Fruit fly (Drosophila melanogaster) whole organism, embryonic: ENCODE measurements around the gene Hsp83.

Experiments used
- Antp ChIP-seq: fragments of 200-800 bp; sonication (Bioruptor generic); optimal IDR thresholded peaks from 3 replicates; lab custom pipeline; 2016; ENCODE audit warnings: missing biosample characterization, missing genetic modification characterization
- Atf-2 ChIP-seq: fragments of 200-800 bp; sonication (Bioruptor generic); optimal IDR thresholded peaks from 2 replicates; lab custom pipeline; 2016; ENCODE audit warnings: missing biosample characterization, missing genetic modification characterization
- Bdp1 ChIP-seq: fragments of 200-800 bp; sonication (Bioruptor generic); optimal IDR thresholded peaks from 3 replicates; lab custom pipeline; 2016; ENCODE audit warnings: missing biosample characterization, missing genetic modification characterization
- Blimp-1 ChIP-seq: fragments of 200-800 bp; sonication (Bioruptor generic); optimal IDR thresholded peaks from 3 replicates; lab custom pipeline; 2018; ENCODE audit warnings: missing biosample characterization, missing genetic modification characterization, mild to moderate bottlenecking, moderate library complexity, missing genetic modification reagents
- CG10565 ChIP-seq: fragments of 200-800 bp; sonication (Bioruptor generic); optimal IDR thresholded peaks from 3 replicates; lab custom pipeline; 2016; ENCODE audit warnings: missing biosample characterization, mild to moderate bottlenecking, missing genetic modification characterization
- CG11085 ChIP-seq: fragments of 200-800 bp; sonication (Bioruptor generic); IDR thresholded peaks from 2 replicates; pipeline ENCODE4 v1.3.6; 2022; ENCODE audit warnings: missing biosample characterization, missing genetic modification characterization
- CG12219 ChIP-seq: fragments of 200-800 bp; sonication (Bioruptor generic); optimal IDR thresholded peaks from 3 replicates; lab custom pipeline; 2018; ENCODE audit warnings: missing biosample characterization, mild to moderate bottlenecking, missing genetic modification characterization
- CG13296 ChIP-seq: fragments of 200-800 bp; sonication (Bioruptor generic); optimal IDR thresholded peaks from 3 replicates; lab custom pipeline; 2018; ENCODE audit warnings: missing biosample characterization, mild to moderate bottlenecking, missing genetic modification characterization
- CG14050 ChIP-seq: fragments of 200-800 bp; sonication (Bioruptor generic); IDR thresholded peaks from 3 replicates; pipeline ENCODE4 v1.3.6; 2022; ENCODE audit warnings: missing biosample characterization, missing genetic modification characterization
- CG17568 ChIP-seq: fragments of 200-800 bp; sonication (Bioruptor generic); optimal IDR thresholded peaks from 2 replicates; lab custom pipeline; 2018; ENCODE audit warnings: missing biosample characterization, mild to moderate bottlenecking, missing genetic modification characterization, moderate library complexity
- CG17612 ChIP-seq: fragments of 200-800 bp; sonication (Bioruptor generic); IDR thresholded peaks from 2 replicates; pipeline ENCODE4 v1.3.6; 2022; ENCODE audit warnings: missing biosample characterization, missing genetic modification characterization
- CG1792 ChIP-seq: fragments of 200-800 bp; sonication (Bioruptor generic); optimal IDR thresholded peaks from 2 replicates; lab custom pipeline; 2016; ENCODE audit warnings: missing biosample characterization, missing genetic modification characterization
- CG18476 ChIP-seq: fragments of 200-800 bp; sonication (Bioruptor generic); optimal IDR thresholded peaks from 2 replicates; lab custom pipeline; 2016; ENCODE audit warnings: missing biosample characterization, mild to moderate bottlenecking, missing genetic modification characterization
- CG2120 ChIP-seq: fragments of 200-800 bp; sonication (Bioruptor generic); optimal IDR thresholded peaks from 3 replicates; lab custom pipeline; 2016; ENCODE audit warnings: missing biosample characterization, missing genetic modification characterization
- CG31224 ChIP-seq: fragments of 200-800 bp; sonication (Bioruptor generic); IDR thresholded peaks from 2 replicates; pipeline ENCODE4 v1.3.6; 2022; ENCODE audit warnings: missing biosample characterization, missing genetic modification characterization
- CG32767 ChIP-seq: fragments of 200-800 bp; sonication (Bioruptor generic); IDR thresholded peaks from 2 replicates; pipeline ENCODE4 v1.3.6; 2022; ENCODE audit warnings: missing biosample characterization, missing genetic modification characterization
- CG4730 ChIP-seq: fragments of 200-800 bp; sonication (Bioruptor generic); IDR thresholded peaks from 2 replicates; pipeline ENCODE4 v1.3.6; 2022; ENCODE audit warnings: missing biosample characterization, missing genetic modification characterization
- CG6765 ChIP-seq: fragments of 200-800 bp; sonication (Bioruptor generic); optimal IDR thresholded peaks from 3 replicates; lab custom pipeline; 2017; ENCODE audit warnings: missing biosample characterization, mild to moderate bottlenecking, missing genetic modification characterization
- CG6791 ChIP-seq: fragments of 200-800 bp; sonication (Bioruptor generic); IDR thresholded peaks from 3 replicates; pipeline ENCODE4 v1.3.6; 2022; ENCODE audit warnings: missing biosample characterization, missing genetic modification characterization; ENCODE audit not compliant: partially characterized antibody
- CG6854 ChIP-seq: fragments of 200-800 bp; sonication (Bioruptor generic); optimal IDR thresholded peaks from 3 replicates; lab custom pipeline; 2017; ENCODE audit warnings: missing biosample characterization, mild to moderate bottlenecking, missing genetic modification characterization
- CG9876 ChIP-seq: fragments of 200-800 bp; sonication (Bioruptor generic); optimal IDR thresholded peaks from 2 replicates; lab custom pipeline; 2016; ENCODE audit warnings: missing biosample characterization, missing genetic modification characterization
- D ChIP-seq, 2 experiments: fragments of 200-800 bp in 1 of 2; fragments of >200 bp in 1 of 2; sonication (Bioruptor generic) in 1 of 2; optimal IDR thresholded peaks; 2 replicates in 1 of 2; 3 replicates in 1 of 2; lab custom pipeline; 2017; ENCODE audit warnings: mild to moderate bottlenecking in 1 of 2, missing biosample characterization in 1 of 2, missing genetic modification characterization in 1 of 2, missing genetic modification reagents in 1 of 2
- D19B ChIP-seq: fragments of 200-800 bp; sonication (Bioruptor generic); optimal IDR thresholded peaks from 2 replicates; lab custom pipeline; 2017; ENCODE audit warnings: missing biosample characterization, mild to moderate bottlenecking, missing genetic modification characterization
- Dek ChIP-seq: fragments of 200-800 bp; sonication (Bioruptor generic); optimal IDR thresholded peaks from 3 replicates; lab custom pipeline; 2019; ENCODE audit warnings: missing biosample characterization, mild to moderate bottlenecking, missing genetic modification characterization, moderate library complexity
- Gsc ChIP-seq: fragments of 200-800 bp; sonication (Bioruptor generic); IDR thresholded peaks from 2 replicates; pipeline ENCODE4 v1.3.6; 2022; ENCODE audit warnings: missing biosample characterization, missing genetic modification characterization
- HLHmδ ChIP-seq: fragments of 200-800 bp; sonication (Bioruptor generic); optimal IDR thresholded peaks from 2 replicates; lab custom pipeline; 2018; ENCODE audit warnings: missing biosample characterization, mild to moderate bottlenecking, missing genetic modification characterization, moderate library complexity
- Hsf ChIP-seq: fragments of 200-800 bp; sonication (Bioruptor generic); optimal IDR thresholded peaks from 3 replicates; lab custom pipeline; 2016; ENCODE audit warnings: missing biosample characterization, missing genetic modification characterization
- Kr ChIP-seq: fragments of 200-800 bp; sonication (Bioruptor generic); optimal IDR thresholded peaks from 2 replicates; lab custom pipeline; 2017; ENCODE audit warnings: missing biosample characterization, mild to moderate bottlenecking, missing genetic modification characterization
- Lim3 ChIP-seq: fragments of 200-800 bp; sonication (Bioruptor generic); IDR thresholded peaks from 2 replicates; pipeline ENCODE4 v1.3.6; 2022; ENCODE audit warnings: missing biosample characterization, missing genetic modification characterization
- Optix ChIP-seq: fragments of 200-800 bp; sonication (Bioruptor generic); IDR thresholded peaks from 3 replicates; pipeline ENCODE4 v1.3.6; 2022; ENCODE audit warnings: missing biosample characterization, missing genetic modification characterization
- Xbp1 ChIP-seq: fragments of 200-800 bp; sonication (Bioruptor generic); optimal IDR thresholded peaks from 3 replicates; lab custom pipeline; 2016; ENCODE audit warnings: missing biosample characterization, mild to moderate bottlenecking, missing genetic modification characterization
- Xrp1 ChIP-seq: fragments of 200-800 bp; sonication (Bioruptor generic); IDR thresholded peaks from 2 replicates; pipeline ENCODE4 v1.3.6; 2022; ENCODE audit warnings: missing biosample characterization, missing genetic modification characterization
- ash1 ChIP-seq: fragments of 200-800 bp; sonication (Bioruptor generic); optimal IDR thresholded peaks from 2 replicates; lab custom pipeline; 2018; ENCODE audit warnings: missing biosample characterization, mild to moderate bottlenecking, missing genetic modification characterization
- cg ChIP-seq: fragments of 200-800 bp; sonication (Bioruptor generic); optimal IDR thresholded peaks from 3 replicates; lab custom pipeline; 2019; ENCODE audit warnings: missing biosample characterization, mild to moderate bottlenecking, missing genetic modification characterization, moderate library complexity
- crc ChIP-seq: fragments of 200-800 bp; sonication (Bioruptor generic); optimal IDR thresholded peaks from 2 replicates; lab custom pipeline; 2016; ENCODE audit warnings: missing biosample characterization, missing genetic modification characterization
- da ChIP-seq: fragments of 200-800 bp; sonication (Bioruptor generic); optimal IDR thresholded peaks from 2 replicates; lab custom pipeline; 2016; ENCODE audit warnings: missing biosample characterization, missing genetic modification characterization
- dan ChIP-seq: fragments of 200-800 bp; sonication (Bioruptor generic); IDR thresholded peaks from 2 replicates; pipeline ENCODE4 v1.3.6; 2022; ENCODE audit warnings: missing biosample characterization, missing genetic modification characterization
- hbn ChIP-seq: fragments of 200-800 bp; sonication (Bioruptor generic); IDR thresholded peaks from 2 replicates; pipeline ENCODE4 v1.3.6; 2022; ENCODE audit warnings: missing biosample characterization, missing genetic modification characterization; ENCODE audit not compliant: partially characterized antibody
- hkb ChIP-seq, 2 experiments: fragments of 200-800 bp in 1 of 2; fragments of >200 bp in 1 of 2; sonication (Bioruptor generic) in 1 of 2; IDR thresholded peaks in 1 of 2; optimal IDR thresholded peaks in 1 of 2; 2 replicates each; pipeline versions ENCODE4 v1.3.6 to Lab custom; 2017 to 2022; ENCODE audit warnings: missing biosample characterization in 1 of 2, missing genetic modification characterization in 1 of 2
- klu ChIP-seq: fragments of 200-800 bp; sonication (Bioruptor generic); IDR thresholded peaks from 2 replicates; pipeline ENCODE4 v1.3.6; 2022; ENCODE audit warnings: missing biosample characterization, missing genetic modification characterization
- nerfin-1 ChIP-seq: fragments of 200-800 bp; sonication (Bioruptor generic); optimal IDR thresholded peaks from 3 replicates; lab custom pipeline; 2019; ENCODE audit warnings: missing biosample characterization, mild to moderate bottlenecking, missing genetic modification characterization, moderate library complexity
- onecut ChIP-seq: fragments of 200-800 bp; sonication (Bioruptor generic); IDR thresholded peaks from 2 replicates; pipeline ENCODE4 v1.3.6; 2022; ENCODE audit warnings: missing biosample characterization, missing genetic modification characterization
- stwl ChIP-seq: fragments of 200-800 bp; sonication (Bioruptor generic); optimal IDR thresholded peaks from 3 replicates; lab custom pipeline; 2018; ENCODE audit warnings: missing biosample characterization, mild to moderate bottlenecking, missing genetic modification characterization, moderate library complexity
- tap ChIP-seq: fragments of 200-800 bp; optimal IDR thresholded peaks from 3 replicates; lab custom pipeline; 2019; ENCODE audit warnings: missing biosample characterization, mild to moderate bottlenecking, missing genetic modification characterization, moderate library complexity
- tll ChIP-seq, 2 experiments: fragments of 200-800 bp in 1 of 2; fragments of >200 bp in 1 of 2; sonication (Bioruptor generic) in 1 of 2; optimal IDR thresholded peaks; 2 replicates each; lab custom pipeline; 2017 to 2019; ENCODE audit warnings: missing biosample characterization in 2 of 2, missing genetic modification characterization in 2 of 2, mild to moderate bottlenecking in 1 of 2, moderate library complexity in 1 of 2
- tna ChIP-seq: fragments of 200-800 bp; sonication (Bioruptor generic); IDR thresholded peaks from 2 replicates; pipeline ENCODE4 v1.3.6; 2022; ENCODE audit warnings: missing biosample characterization, missing genetic modification characterization; ENCODE audit not compliant: partially characterized antibody
- tup ChIP-seq: fragments of 200-800 bp; sonication (Bioruptor generic); optimal IDR thresholded peaks from 2 replicates; lab custom pipeline; 2016; ENCODE audit warnings: missing biosample characterization, mild to moderate bottlenecking, missing genetic modification characterization, moderate library complexity
- zfh1 ChIP-seq: fragments of 200-800 bp; sonication (Bioruptor generic); IDR thresholded peaks from 3 replicates; pipeline ENCODE4 v1.3.6; 2022; ENCODE audit warnings: missing biosample characterization, missing genetic modification characterization

Gene Hsp83

dm6 chr3L:3224740-3225719 lies 32.3 kb downstream of the Hsp83 start, which contains the start of gene Larp4B (continued):
- TF ChIP-seq tup (GFP tag; lab: Kevin White, UChicago): no peak
- TF ChIP-seq Kr: no peak
- TF ChIP-seq D19B: no peak
- peak; percentile 7; the same call in 1 of the 2 replicates for TF ChIP-seq Xrp1 (GFP tag; lab: Robert Waterston, UW)
- TF ChIP-seq Gsc (GFP tag; lab: Robert Waterston, UW): no peak
- no peak for TF ChIP-seq Lim3 (GFP tag; lab: Robert Waterston, UW)
- no peak for TF ChIP-seq klu
- no peak for TF ChIP-seq HLHmδ (GFP tag; lab: Kevin White, UChicago)
- TF ChIP-seq tna (GFP tag; lab: Robert Waterston, UW): no peak
- TF ChIP-seq hkb (optimal IDR thresholded peaks at IDR 0.05; lab: Kevin White, UChicago): peak; percentile 42
- no peak for TF ChIP-seq hkb (GFP tag; IDR thresholded peaks at IDR 0.05; lab: Robert Waterston, UW)
- no peak for TF ChIP-seq Hsf (GFP tag; lab: Kevin White, UChicago)
- TF ChIP-seq CG14050 (GFP tag; lab: Robert Waterston, UW): no peak
- no peak for TF ChIP-seq tap (tag; lab: Kevin White, UChicago)
- TF ChIP-seq D (optimal IDR thresholded peaks at IDR 0.05; lab: Kevin White, UChicago): peak; percentile 30
- no peak for TF ChIP-seq D (GFP tag; optimal IDR thresholded peaks at IDR 0.05; lab: Kevin White, UChicago)
- TF ChIP-seq tll (GFP tag; optimal IDR thresholded peaks at IDR 0.05; lab: Kevin White, UChicago): no peak
- TF ChIP-seq CG31224 (GFP tag; lab: Robert Waterston, UW): no peak
- TF ChIP-seq nerfin-1: peak; percentile 17
- TF ChIP-seq stwl (tag; lab: Kevin White, UChicago): peak; percentile 72
- TF ChIP-seq onecut: no peak
- no peak for TF ChIP-seq dan
- no peak for TF ChIP-seq Atf-2
- no peak for TF ChIP-seq crc
- no peak for TF ChIP-seq CG1792
- TF ChIP-seq ash1 (GFP tag; lab: Kevin White, UChicago): no peak
- no peak for TF ChIP-seq CG17568 (GFP tag; lab: Kevin White, UChicago)
- TF ChIP-seq CG32767: no peak
- no peak for TF ChIP-seq Optix (GFP tag; lab: Robert Waterston, UW)
- TF ChIP-seq Blimp-1: no peak
- TF ChIP-seq CG12219 (GFP tag; lab: Kevin White, UChicago): no peak
- no peak for TF ChIP-seq da (GFP tag; lab: Kevin White, UChicago)
- no peak for TF ChIP-seq CG18476 (GFP tag; lab: Kevin White, UChicago)
- no peak for TF ChIP-seq CG6765 (GFP tag; lab: Kevin White, UChicago)
- no peak for TF ChIP-seq CG11085 (GFP tag; lab: Robert Waterston, UW)
- no peak for TF ChIP-seq CG17612
- TF ChIP-seq CG4730: no peak
- TF ChIP-seq CG6854: no peak
- TF ChIP-seq CG9876 (GFP tag; lab: Kevin White, UChicago): no peak
- peak; percentile 48 for TF ChIP-seq CG2120
- peak; percentile 3 for TF ChIP-seq Dek (tag; lab: Kevin White, UChicago)
- TF ChIP-seq cg (GFP tag; lab: Kevin White, UChicago): no peak
- no peak for TF ChIP-seq CG10565
- no peak for TF ChIP-seq Bdp1 (GFP tag; lab: Kevin White, UChicago)
- peak; percentile 50 for TF ChIP-seq CG6791
- TF ChIP-seq Xbp1 (GFP tag; lab: Kevin White, UChicago): peak; percentile 21
- peak; percentile 64 for TF ChIP-seq hbn
- no peak for TF ChIP-seq Antp (GFP tag; lab: Kevin White, UChicago)
- TF ChIP-seq CG13296: no peak
- TF ChIP-seq zfh1: 0 out of 3 replicates have a peak, but pooled peaks have one; percentile 37
